Worm (Caenorhabditis elegans) whole organism, mixed stage, embryonic: ENCODE data around the gene F53A2.11.

Experiments used
- M03D4.4 ChIP-seq: sonication (generic microtip); optimal IDR thresholded peaks from 2 replicates; lab custom pipeline; 2017; ENCODE audit warnings: mild to moderate bottlenecking, missing genetic modification characterization, missing compliant biosample characterization
- bed-3 ChIP-seq: fragments of 200-800 bp; sonication (Bioruptor generic); optimal IDR thresholded peaks from 3 replicates; lab custom pipeline; 2018; ENCODE audit warnings: mild to moderate bottlenecking, missing genetic modification characterization, moderate library complexity, missing compliant biosample characterization
- blmp-1 ChIP-seq: fragments of 150-350 bp; optimal IDR thresholded peaks from 2 replicates; lab custom pipeline; 2014; ENCODE audit warnings: missing biosample characterization, missing genetic modification characterization
- ceh-39 ChIP-seq: fragments of 150-350 bp; optimal IDR thresholded peaks from 2 replicates; lab custom pipeline; 2014; ENCODE audit warnings: missing biosample characterization, missing genetic modification characterization
- ceh-43 ChIP-seq: fragments of 200-800 bp; sonication (Bioruptor generic); optimal IDR thresholded peaks from 2 replicates; lab custom pipeline; 2018; ENCODE audit warnings: mild to moderate bottlenecking, missing genetic modification characterization, moderate library complexity, missing compliant biosample characterization
- ceh-83 ChIP-seq: fragments of 200-800 bp; sonication (Bioruptor generic); optimal IDR thresholded peaks from 2 replicates; lab custom pipeline; 2018; ENCODE audit warnings: mild to moderate bottlenecking, missing genetic modification characterization, missing compliant biosample characterization
- ces-1 ChIP-seq: fragments of 150-350 bp; optimal IDR thresholded peaks from 2 replicates; lab custom pipeline; 2014; ENCODE audit warnings: missing biosample characterization, missing genetic modification reagents, missing genetic modification characterization
- cnd-1 ChIP-seq: fragments of 200-800 bp; sonication (Bioruptor generic); optimal IDR thresholded peaks from 2 replicates; lab custom pipeline; 2018; ENCODE audit warnings: mild to moderate bottlenecking, missing genetic modification characterization, missing compliant biosample characterization
- drap-1 ChIP-seq: fragments of 200-800 bp; sonication (Bioruptor generic); optimal IDR thresholded peaks from 3 replicates; lab custom pipeline; 2018; ENCODE audit warnings: mild to moderate bottlenecking, missing genetic modification characterization, missing compliant biosample characterization
- elt-1 ChIP-seq: sonication (generic microtip); optimal IDR thresholded peaks from 2 replicates; lab custom pipeline; 2017; ENCODE audit warnings: missing genetic modification characterization, mild to moderate bottlenecking, missing compliant biosample characterization, antibody characterized with exemption, moderate library complexity, borderline replicate concordance; ENCODE audit not compliant: insufficient read depth
- elt-3 ChIP-seq: fragments of 150-350 bp; optimal IDR thresholded peaks from 2 replicates; lab custom pipeline; 2014; ENCODE audit warnings: missing biosample characterization, missing genetic modification characterization
- flh-1 ChIP-seq: fragments of 200-800 bp; sonication (Bioruptor generic); optimal IDR thresholded peaks from 2 replicates; lab custom pipeline; 2018; ENCODE audit warnings: mild to moderate bottlenecking, missing genetic modification characterization, moderate library complexity, missing compliant biosample characterization
- ham-2 ChIP-seq: fragments of 200-800 bp; sonication (Bioruptor generic); optimal IDR thresholded peaks from 2 replicates; lab custom pipeline; 2018; ENCODE audit warnings: mild to moderate bottlenecking, missing genetic modification characterization, missing compliant biosample characterization
- hlh-1 ChIP-seq: fragments of 150-350 bp; optimal IDR thresholded peaks from 2 replicates; lab custom pipeline; 2014; ENCODE audit warnings: missing biosample characterization, missing genetic modification reagents, missing genetic modification characterization
- lin-32 ChIP-seq: fragments of 200-800 bp; sonication (Bioruptor generic); optimal IDR thresholded peaks from 2 replicates; lab custom pipeline; 2018; ENCODE audit warnings: mild to moderate bottlenecking, missing genetic modification characterization, missing compliant biosample characterization
- mab-5 ChIP-seq: fragments of 150-350 bp; optimal IDR thresholded peaks from 2 replicates; lab custom pipeline; 2014; ENCODE audit warnings: missing biosample characterization, missing genetic modification characterization
- mep-1 ChIP-seq: fragments of 150-350 bp; optimal IDR thresholded peaks from 2 replicates; lab custom pipeline; 2017; ENCODE audit warnings: missing biosample characterization, missing genetic modification reagents, missing genetic modification characterization, inconsistent platforms
- mls-2 ChIP-seq: sonication (generic microtip); optimal IDR thresholded peaks from 2 replicates; lab custom pipeline; 2016; ENCODE audit warnings: mild to moderate bottlenecking, missing genetic modification characterization, moderate library complexity, missing compliant biosample characterization
- nhr-12 ChIP-seq: fragments of 150-350 bp; optimal IDR thresholded peaks from 2 replicates; lab custom pipeline; 2014; ENCODE audit warnings: missing biosample characterization, missing genetic modification characterization
- nhr-2 ChIP-seq: fragments of 150-350 bp; optimal IDR thresholded peaks from 2 replicates; lab custom pipeline; 2014; ENCODE audit warnings: missing biosample characterization, missing genetic modification characterization
- nhr-237 ChIP-seq: fragments of 150-350 bp; optimal IDR thresholded peaks from 2 replicates; lab custom pipeline; 2014; ENCODE audit warnings: missing biosample characterization, missing genetic modification characterization
- nhr-28 ChIP-seq: fragments of 150-350 bp; optimal IDR thresholded peaks from 2 replicates; lab custom pipeline; 2014; ENCODE audit warnings: missing biosample characterization, missing genetic modification characterization
- nhr-76 ChIP-seq: sonication (generic microtip); optimal IDR thresholded peaks from 2 replicates; lab custom pipeline; 2017; ENCODE audit warnings: missing biosample characterization, missing genetic modification characterization
- pha-4 ChIP-seq: fragments of 150-350 bp; optimal IDR thresholded peaks from 2 replicates; lab custom pipeline; 2018; ENCODE audit warnings: missing biosample characterization, missing genetic modification reagents, missing genetic modification characterization
- sem-2 ChIP-seq: fragments of 200-800 bp; sonication (Bioruptor generic); optimal IDR thresholded peaks from 2 replicates; lab custom pipeline; 2018; ENCODE audit warnings: mild to moderate bottlenecking, missing genetic modification characterization, missing compliant biosample characterization
- snpc-4 ChIP-seq: fragments of 150-350 bp; optimal IDR thresholded peaks from 2 replicates; lab custom pipeline; 2014; ENCODE audit warnings: missing biosample characterization, missing genetic modification characterization
- sptf-1 ChIP-seq: sonication (generic microtip); optimal IDR thresholded peaks from 2 replicates; lab custom pipeline; 2017; ENCODE audit warnings: mild to moderate bottlenecking, missing genetic modification characterization, moderate library complexity, missing compliant biosample characterization
- tbx-8 ChIP-seq: fragments of 200-800 bp; sonication (Bioruptor generic); optimal IDR thresholded peaks from 2 replicates; lab custom pipeline; 2018; ENCODE audit warnings: mild to moderate bottlenecking, missing genetic modification characterization, moderate library complexity, missing compliant biosample characterization
- unc-120 ChIP-seq: sonication (generic microtip); optimal IDR thresholded peaks from 2 replicates; lab custom pipeline; 2017; ENCODE audit warnings: missing genetic modification characterization, missing compliant biosample characterization; ENCODE audit not compliant: poor library complexity, severe bottlenecking
- unc-62 ChIP-seq: fragments of 150-350 bp; optimal IDR thresholded peaks from 2 replicates; lab custom pipeline; 2014; ENCODE audit warnings: missing biosample characterization, missing genetic modification reagents, missing genetic modification characterization
- zip-8 ChIP-seq: fragments of 150-350 bp; optimal IDR thresholded peaks from 2 replicates; lab custom pipeline; 2014; ENCODE audit warnings: missing biosample characterization, missing genetic modification characterization

Gene F53A2.11

DNA sequence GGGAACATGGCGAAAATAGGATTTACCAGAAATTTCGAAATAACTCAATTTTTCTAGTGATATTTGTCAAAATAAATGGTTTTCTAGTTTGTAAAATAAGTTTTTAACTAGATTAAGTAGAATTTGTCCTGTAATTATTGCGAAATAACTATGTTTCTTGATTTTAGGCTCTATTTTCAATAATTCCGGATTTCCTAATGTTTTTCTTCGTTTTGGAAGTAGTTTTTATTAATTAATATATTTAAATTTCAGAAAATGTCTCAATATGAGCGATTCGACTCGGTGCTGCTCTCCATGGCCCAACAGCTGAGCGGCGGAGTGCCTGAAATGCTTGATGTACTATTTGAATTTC, 18.8 kb upstream of the F53A2.11 start, which contains the start of gene nud-1:
Gene nud-1 (plus strand): TSS at position 253 of the 352 bp plus-strand sequence.
- TF ChIP-seq blmp-1 (tag; lab: Kevin White, UChicago) (no peak), mep-1 (tag; lab: Kevin White, UChicago) (no peak), hlh-1 (no peak), ceh-83 (no peak), pha-4 (no peak), bed-3 (no peak), elt-1 (tag; lab: Kevin White, UChicago) (no peak), sptf-1 (no peak), cnd-1 (no peak), M03D4.4 (tag; lab: Kevin White, UChicago) (no peak), drap-1 (no peak), lin-32 (no peak), snpc-4 (tag; lab: Kevin White, UChicago) (no peak), zip-8 (tag; lab: Kevin White, UChicago) (no peak), ham-2 (GFP tag; lab: Kevin White, UChicago) (no peak), unc-62 (no peak), nhr-28 (no peak)

DNA sequence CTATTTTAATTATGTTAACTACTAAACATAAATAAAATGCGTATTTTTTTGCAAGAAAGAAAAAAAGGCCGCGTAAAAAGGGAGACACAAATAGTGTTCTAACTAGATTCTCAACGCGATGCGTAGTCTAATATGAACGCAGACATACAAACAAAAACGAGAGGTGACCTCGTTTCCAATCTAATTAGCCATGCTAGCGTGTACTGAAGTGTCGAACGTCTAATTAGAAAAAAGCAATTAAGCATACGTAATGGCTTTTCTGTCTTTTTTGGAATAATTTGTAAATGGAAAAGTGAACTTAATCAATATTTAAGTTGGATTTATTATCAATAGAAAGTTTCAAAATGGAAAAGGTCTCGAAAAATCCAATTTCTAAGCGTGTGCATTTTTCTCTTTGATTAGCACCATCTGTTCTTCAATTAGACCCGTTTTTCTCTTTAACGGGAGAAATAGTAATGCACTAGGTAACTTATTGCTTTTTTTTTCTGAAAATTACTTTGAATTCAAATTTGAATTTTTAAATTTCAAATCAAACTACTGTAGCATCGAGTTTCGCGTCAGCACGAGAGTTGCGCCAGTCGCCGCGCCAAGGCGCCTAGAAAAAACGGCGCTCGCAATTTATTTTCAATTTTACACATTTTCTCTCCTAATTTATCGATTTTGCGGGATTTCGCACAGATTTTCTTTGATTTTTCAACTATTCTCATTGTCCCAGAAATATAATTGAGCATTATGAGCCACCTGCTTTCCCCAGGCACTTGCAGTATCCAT, 18.2 kb upstream of the F53A2.11 start:
- TF ChIP-seq mab-5 (tag; lab: Kevin White, UChicago), result no peak
- TF ChIP-seq ham-2 (GFP tag; lab: Kevin White, UChicago), result peak; percentile 30
- TF ChIP-seq unc-62, result no peak
- no peak for TF ChIP-seq elt-1 (tag; lab: Kevin White, UChicago)
- no peak for TF ChIP-seq nhr-76 (tag; lab: Kevin White, UChicago)
- TF ChIP-seq ceh-43 (GFP tag; lab: Kevin White, UChicago), result no peak
- TF ChIP-seq ces-1, result peak; percentile 98

DNA sequence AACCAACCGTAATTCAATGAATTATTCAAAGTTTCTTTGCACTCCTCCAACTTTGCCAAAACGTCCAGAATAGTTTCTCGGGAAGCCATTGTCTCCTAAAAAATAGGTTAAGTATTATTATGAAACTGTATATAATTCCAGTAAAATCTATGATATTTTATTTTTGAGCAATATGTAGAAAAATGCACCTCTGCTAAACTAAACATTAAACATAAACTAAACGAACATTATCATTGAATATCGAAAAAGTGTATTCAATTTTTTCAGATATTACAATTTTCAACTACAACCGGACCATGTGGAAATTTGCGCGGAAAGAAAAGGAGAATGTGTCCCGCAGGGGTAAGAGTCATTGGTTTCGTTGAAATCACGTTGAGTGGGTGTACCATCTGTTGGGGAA, 17.2 kb upstream of the F53A2.11 start, which contains the start of gene F53A2.3:
Gene F53A2.3 (minus strand): TSS at position 101 of the 400 bp plus-strand sequence.
- TF ChIP-seq sptf-1 (no peak), nhr-76 (tag; lab: Kevin White, UChicago) (no peak), snpc-4 (tag; lab: Kevin White, UChicago) (no peak), flh-1 (no peak), nhr-237 (tag; lab: Kevin White, UChicago) (no peak), hlh-1 (no peak), unc-120 (tag; lab: Kevin White, UChicago) (no peak), mep-1 (tag; lab: Kevin White, UChicago) (no peak), mab-5 (tag; lab: Kevin White, UChicago) (no peak), sem-2 (no peak), mls-2 (no peak), cnd-1 (no peak), unc-62 (no peak), lin-32 (no peak), zip-8 (tag; lab: Kevin White, UChicago) (no peak)

DNA sequence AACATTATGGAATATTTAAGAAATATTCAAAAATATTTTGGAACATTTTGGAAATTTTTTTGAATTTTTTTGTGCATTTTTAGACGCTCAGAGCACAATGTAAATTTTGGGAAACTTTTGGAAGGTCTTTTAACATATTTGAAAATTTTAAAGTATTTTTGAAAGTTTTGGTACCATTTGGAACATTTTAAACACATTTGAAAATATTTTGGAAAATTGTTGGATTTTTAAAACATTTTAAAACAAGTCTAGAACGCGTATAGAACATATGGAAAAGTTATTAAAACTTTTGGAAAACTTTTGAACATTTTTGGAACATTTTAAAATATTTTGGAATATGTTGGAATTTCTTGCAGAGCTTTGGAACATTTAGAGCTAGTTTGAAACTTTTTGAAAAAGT, 11.3 kb upstream of the F53A2.11 start, which contains the start of gene sdz-20:
Gene sdz-20 (plus strand): TSS at position 301 of the 400 bp plus-strand sequence.
- TF ChIP-seq blmp-1 (tag; lab: Kevin White, UChicago) (no peak), elt-3 (no peak), snpc-4 (tag; lab: Kevin White, UChicago) (no peak), ham-2 (GFP tag; lab: Kevin White, UChicago) (no peak), mls-2 (no peak)

DNA sequence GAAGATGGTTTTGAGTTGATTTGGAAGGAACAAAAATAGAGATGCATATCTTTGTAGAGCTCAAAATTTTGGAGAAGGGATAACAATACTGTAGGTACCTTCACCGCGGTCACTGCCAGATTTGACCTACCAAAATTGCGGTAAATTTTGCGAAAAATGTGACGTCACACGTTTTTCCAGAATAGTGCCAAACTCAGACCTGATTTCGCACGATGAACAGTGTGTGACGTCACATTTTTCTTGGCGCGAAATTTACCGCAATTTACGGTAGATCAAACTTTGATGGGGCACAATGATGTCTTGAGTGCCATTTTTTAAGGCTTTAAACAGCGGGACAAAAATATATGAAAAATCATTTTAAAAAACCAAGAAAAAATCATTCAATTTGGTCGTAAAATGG, 6.4 kb upstream of the F53A2.11 start:
- TF ChIP-seq snpc-4 (tag; lab: Kevin White, UChicago) (no peak), zip-8 (tag; lab: Kevin White, UChicago) (peak; percentile 96), nhr-2 (no peak), hlh-1 (no peak)
- TF ChIP-seq, all 35 proteins: peak for 1

DNA sequence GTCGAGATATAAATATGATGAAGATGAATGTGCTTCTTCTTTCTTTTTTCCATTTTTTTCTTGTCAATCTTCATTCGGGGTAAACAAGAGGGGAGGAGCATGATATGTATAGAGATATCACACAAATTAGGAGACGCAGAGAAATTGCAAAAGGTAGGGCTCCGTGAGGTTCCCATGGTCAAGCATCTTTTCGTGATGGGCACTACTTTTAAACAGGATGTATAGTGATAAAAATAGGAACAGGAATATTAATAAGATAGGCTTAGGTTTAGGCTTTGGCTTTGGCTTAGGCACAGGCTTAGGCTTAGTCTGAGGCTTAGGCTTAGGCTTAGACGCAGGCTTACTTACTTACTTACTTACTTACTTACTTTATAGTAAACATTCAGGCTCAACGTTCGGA, 2.3 kb upstream of the F53A2.11 start, which contains the start of gene F53A2.1:
Gene F53A2.1 (minus strand): TSS at position 101 of the 400 bp plus-strand sequence.
- TF ChIP-seq unc-62 (no peak), blmp-1 (tag; lab: Kevin White, UChicago) (no peak), ces-1 (no peak), ham-2 (GFP tag; lab: Kevin White, UChicago) (no peak), tbx-8 (GFP tag; lab: Kevin White, UChicago) (no peak), lin-32 (no peak), cnd-1 (no peak), nhr-12 (tag; lab: Kevin White, UChicago) (no peak), drap-1 (no peak), ceh-39 (tag; lab: Kevin White, UChicago) (no peak), flh-1 (no peak), unc-120 (tag; lab: Kevin White, UChicago) (no peak), ceh-83 (no peak), elt-3 (no peak), nhr-237 (tag; lab: Kevin White, UChicago) (no peak), M03D4.4 (tag; lab: Kevin White, UChicago) (no peak)
